Fruit fly (Drosophila melanogaster) whole organism, prepupa: ENCODE results near the gene CG31288.
A peak's percentile ranks its signal among the peaks of the same experiment; 100 is the strongest.

ENCODE experiments used
- Blimp-1 ChIP-seq: fragments of 200-800 bp; sonication (Bioruptor generic); optimal IDR thresholded peaks from 3 replicates; lab custom pipeline; 2017; ENCODE audit warnings: missing biosample characterization, missing genetic modification characterization, mild to moderate bottlenecking, moderate library complexity, missing genetic modification reagents
- CG10669 ChIP-seq: fragments of 200-800 bp; sonication (Bioruptor generic); optimal IDR thresholded peaks from 3 replicates; lab custom pipeline; 2018; ENCODE audit warnings: missing biosample characterization, mild to moderate bottlenecking, missing genetic modification characterization, moderate library complexity
- CG11762 ChIP-seq: fragments of 200-800 bp; sonication (Bioruptor generic); optimal IDR thresholded peaks from 3 replicates; lab custom pipeline; 2016; ENCODE audit warnings: missing biosample characterization, missing genetic modification characterization; ENCODE audit not compliant: insufficient read depth
- CG11902 ChIP-seq: fragments of 200-800 bp; sonication (Bioruptor generic); optimal IDR thresholded peaks from 3 replicates; lab custom pipeline; 2016; ENCODE audit warnings: missing biosample characterization, missing genetic modification characterization
- CG31627 ChIP-seq: fragments of 200-800 bp; sonication (Bioruptor generic); optimal IDR thresholded peaks from 3 replicates; lab custom pipeline; 2016; ENCODE audit warnings: missing biosample characterization, missing genetic modification characterization
- CG34406 ChIP-seq: fragments of 200-800 bp; sonication (Bioruptor generic); optimal IDR thresholded peaks from 3 replicates; lab custom pipeline; 2016; ENCODE audit warnings: missing biosample characterization, missing genetic modification characterization
- CG3919 ChIP-seq: fragments of 200-800 bp; sonication (Bioruptor generic); optimal IDR thresholded peaks from 3 replicates; lab custom pipeline; 2016; ENCODE audit warnings: missing biosample characterization, missing genetic modification characterization
- CG6808 ChIP-seq: fragments of 200-800 bp; sonication (Bioruptor generic); optimal IDR thresholded peaks from 3 replicates; lab custom pipeline; 2017; ENCODE audit warnings: missing biosample characterization, missing genetic modification characterization, mild to moderate bottlenecking, moderate library complexity, missing genetic modification reagents
- CG6854 ChIP-seq: fragments of 200-800 bp; sonication (Bioruptor generic); optimal IDR thresholded peaks from 2 replicates; lab custom pipeline; 2017; ENCODE audit warnings: missing biosample characterization, mild to moderate bottlenecking, missing genetic modification characterization
- CG8319 ChIP-seq: fragments of 200-800 bp; sonication (Bioruptor generic); optimal IDR thresholded peaks from 3 replicates; lab custom pipeline; 2016; ENCODE audit warnings: missing biosample characterization, missing genetic modification characterization
- CG8632 ChIP-seq: fragments of 200-800 bp; sonication (Bioruptor generic); optimal IDR thresholded peaks from 3 replicates; lab custom pipeline; 2016; ENCODE audit warnings: missing biosample characterization, missing genetic modification characterization
- Hr4 ChIP-seq: fragments of 200-800 bp; sonication (Bioruptor generic); optimal IDR thresholded peaks from 3 replicates; lab custom pipeline; 2016; ENCODE audit warnings: missing biosample characterization, missing genetic modification characterization
- Lpt ChIP-seq: fragments of 200-800 bp; sonication (Bioruptor generic); optimal IDR thresholded peaks from 3 replicates; lab custom pipeline; 2016; ENCODE audit warnings: missing biosample characterization, missing genetic modification characterization
- Met ChIP-seq: fragments of 200-800 bp; sonication (Bioruptor generic); optimal IDR thresholded peaks from 3 replicates; lab custom pipeline; 2016; ENCODE audit warnings: missing biosample characterization, missing genetic modification characterization
- Sox14 ChIP-seq: fragments of 200-800 bp; sonication (Bioruptor generic); optimal IDR thresholded peaks from 3 replicates; lab custom pipeline; 2016; ENCODE audit warnings: missing biosample characterization, missing genetic modification characterization
- achi ChIP-seq: fragments of 200-800 bp; sonication (Bioruptor generic); optimal IDR thresholded peaks from 3 replicates; lab custom pipeline; 2016; ENCODE audit warnings: missing biosample characterization, missing genetic modification characterization
- cyc ChIP-seq: fragments of 200-800 bp; sonication (Bioruptor generic); optimal IDR thresholded peaks from 3 replicates; lab custom pipeline; 2016; ENCODE audit warnings: missing biosample characterization, missing genetic modification characterization
- dac ChIP-seq: fragments of 200-800 bp; sonication (Bioruptor generic); optimal IDR thresholded peaks from 2 replicates; lab custom pipeline; 2017; ENCODE audit warnings: missing biosample characterization, mild to moderate bottlenecking, missing genetic modification characterization
- esn ChIP-seq: fragments of 200-800 bp; sonication (Bioruptor generic); optimal IDR thresholded peaks from 2 replicates; lab custom pipeline; 2016; ENCODE audit warnings: missing biosample characterization, mild to moderate bottlenecking, missing genetic modification characterization, moderate library complexity
- fd59A ChIP-seq: fragments of 200-800 bp; sonication (Bioruptor generic); optimal IDR thresholded peaks from 2 replicates; lab custom pipeline; 2017; ENCODE audit warnings: missing biosample characterization, mild to moderate bottlenecking, missing genetic modification characterization, missing genetic modification reagents
- fkh ChIP-seq: fragments of 200-800 bp; sonication (Bioruptor generic); optimal IDR thresholded peaks from 3 replicates; lab custom pipeline; 2017; ENCODE audit warnings: missing biosample characterization, mild to moderate bottlenecking, missing genetic modification characterization, moderate library complexity
- salr ChIP-seq, 2 experiments: fragments of 200-800 bp; sonication (Bioruptor generic); optimal IDR thresholded peaks; 3 replicates each; lab custom pipeline; 2016 to 2018; ENCODE audit warnings: missing biosample characterization in 2 of 2, missing genetic modification characterization in 2 of 2, mild to moderate bottlenecking in 1 of 2
- ss ChIP-seq, 2 experiments: fragments of 200-800 bp; sonication (Bioruptor generic); optimal IDR thresholded peaks; 2 replicates in 1 of 2; 3 replicates in 1 of 2; lab custom pipeline; 2017 to 2018; ENCODE audit warnings: mild to moderate bottlenecking in 2 of 2, missing biosample characterization in 2 of 2, missing genetic modification characterization in 2 of 2, moderate library complexity in 1 of 2
- topi ChIP-seq: fragments of 200-800 bp; sonication (Bioruptor generic); optimal IDR thresholded peaks from 3 replicates; lab custom pipeline; 2016; ENCODE audit warnings: missing biosample characterization, missing genetic modification characterization
- vri ChIP-seq: fragments of 200-800 bp; sonication (Bioruptor generic); optimal IDR thresholded peaks from 3 replicates; lab custom pipeline; 2016; ENCODE audit warnings: missing biosample characterization, mild to moderate bottlenecking, missing genetic modification characterization

CG31288 gene

DNA sequence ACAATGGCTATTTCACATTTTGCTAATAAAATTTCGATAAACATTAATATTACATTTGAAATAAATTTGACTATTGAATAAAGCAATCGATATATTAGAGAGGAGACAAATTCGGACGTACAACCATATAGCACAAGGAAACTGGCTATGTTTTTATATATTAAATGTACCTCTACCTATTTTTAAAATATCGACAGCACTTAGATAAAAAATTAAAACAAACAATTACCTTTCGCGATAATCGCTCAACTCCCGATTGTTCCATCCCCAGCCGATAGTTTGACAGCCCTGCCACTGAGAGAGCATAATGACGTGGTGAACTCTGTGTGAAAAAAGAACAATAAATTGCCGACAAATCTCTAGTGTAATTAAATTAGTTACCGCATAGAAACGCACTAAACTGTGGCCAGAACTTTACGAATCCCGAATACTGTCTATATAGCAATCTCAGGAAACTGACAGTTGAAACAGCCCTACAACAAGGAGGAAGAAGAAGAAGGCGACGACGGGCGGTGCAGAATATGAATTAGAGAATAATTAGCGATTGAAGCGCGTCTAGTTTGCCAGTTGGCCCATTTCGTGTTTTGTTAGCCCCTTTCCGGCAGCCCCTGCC is 40.6 kb downstream of the CG31288 start, which contains the start of gene CG11857 (continued):
- TF ChIP-seq fkh (GFP tag; lab: Kevin White, UChicago) (peak; percentile 86), dac (GFP tag; lab: Kevin White, UChicago) (peak; percentile 94), CG34406 (GFP tag; lab: Kevin White, UChicago) (peak; percentile 92), cyc (peak; percentile 97), Met (peak; percentile 97), CG3919 (GFP tag; lab: Kevin White, UChicago) (peak; percentile 96), Blimp-1 (GFP tag; lab: Kevin White, UChicago) (peak; percentile 86), Lpt (GFP tag; lab: Kevin White, UChicago) (peak; percentile 89), CG8319 (GFP tag; lab: Kevin White, UChicago) (peak; percentile 93), CG6854 (GFP tag; lab: Kevin White, UChicago) (peak; percentile 76), Hr4 (peak; percentile 97), vri (GFP tag; lab: Kevin White, UChicago) (peak; percentile 94), CG10669 (peak; percentile 94), CG11902 (GFP tag; lab: Kevin White, UChicago) (peak; percentile 96)
- TF ChIP-seq, all 60 proteins: peak for 52

DNA sequence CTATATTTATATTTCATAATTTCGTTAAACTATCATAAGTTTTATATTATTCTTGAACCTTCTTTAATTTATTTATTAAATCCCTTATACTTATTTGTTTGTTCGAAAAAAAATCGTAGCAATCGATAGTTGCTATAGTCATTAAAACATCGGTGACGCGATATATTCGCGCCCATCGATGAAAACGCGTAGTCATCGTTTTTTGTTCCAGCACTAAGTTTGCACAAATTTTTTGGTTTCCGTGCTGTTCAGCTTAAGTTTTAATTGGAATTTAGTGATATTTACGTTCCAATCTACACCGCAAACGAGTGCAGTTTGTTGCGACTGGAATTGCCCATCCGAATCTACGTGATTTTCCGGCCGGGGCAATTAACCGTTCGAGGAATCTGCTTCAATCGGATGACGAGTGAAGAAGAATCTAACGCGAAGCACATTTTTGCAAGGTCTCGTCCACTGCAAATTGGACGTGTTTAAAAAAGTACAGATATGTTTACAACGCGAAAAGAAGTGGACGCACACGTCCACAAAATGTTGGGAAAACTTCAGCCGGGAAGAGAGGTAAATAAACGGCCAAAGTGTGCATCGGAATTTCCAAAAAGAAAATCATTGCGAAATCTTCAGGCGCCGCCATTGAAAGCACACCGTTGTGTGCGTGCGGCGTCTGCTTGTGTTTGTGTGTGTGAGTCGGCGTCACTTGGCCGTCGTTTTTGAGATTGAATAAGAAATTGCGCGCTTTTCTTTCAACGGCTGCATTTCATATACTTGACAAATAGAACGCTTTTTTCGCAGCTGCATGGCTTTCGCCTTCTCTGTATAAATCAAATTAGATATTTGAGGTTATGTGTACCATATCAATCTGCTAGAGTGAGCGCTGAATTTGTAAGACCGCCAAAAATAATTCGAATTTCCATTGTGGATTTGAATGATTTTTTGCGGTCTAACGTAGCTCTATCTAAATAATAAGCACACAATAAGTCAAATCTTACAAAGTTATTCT is 49.9 kb downstream of the CG31288 start, which contains the start of gene Nup358:
Gene Nup358 (plus strand): TSS at position 204 of the 997 bp plus-strand sequence.
- TF ChIP-seq esn (GFP tag; lab: Kevin White, UChicago) = peak; percentile 37
- no peak for TF ChIP-seq CG6808
- TF ChIP-seq dac (GFP tag; lab: Kevin White, UChicago) = no peak
- no peak for TF ChIP-seq fkh (GFP tag; lab: Kevin White, UChicago)
- no peak for TF ChIP-seq vri (GFP tag; lab: Kevin White, UChicago)
- TF ChIP-seq cyc = no peak
- no peak for TF ChIP-seq CG6854 (GFP tag; lab: Kevin White, UChicago)
- no peak for TF ChIP-seq salr (GFP tag; optimal IDR thresholded peaks at IDR 0.05; lab: Kevin White, UChicago)
- TF ChIP-seq achi (GFP tag; lab: Kevin White, UChicago) = no peak
- TF ChIP-seq CG8632 (GFP tag; lab: Kevin White, UChicago) = no peak
- TF ChIP-seq Sox14 (GFP tag; lab: Kevin White, UChicago) = no peak
- no peak for TF ChIP-seq fd59A (GFP tag; lab: Kevin White, UChicago)
- TF ChIP-seq CG31627 (GFP tag; lab: Kevin White, UChicago) = peak; percentile 4
- TF ChIP-seq CG11762 = no peak
- TF ChIP-seq topi (GFP tag; lab: Kevin White, UChicago) = no peak
- TF ChIP-seq ss (GFP tag; optimal IDR thresholded peaks at IDR 0.05; lab: Kevin White, UChicago) = no peak
